Worm (Caenorhabditis elegans): ENCODE results near the gene M02D8.2.

DNA sequence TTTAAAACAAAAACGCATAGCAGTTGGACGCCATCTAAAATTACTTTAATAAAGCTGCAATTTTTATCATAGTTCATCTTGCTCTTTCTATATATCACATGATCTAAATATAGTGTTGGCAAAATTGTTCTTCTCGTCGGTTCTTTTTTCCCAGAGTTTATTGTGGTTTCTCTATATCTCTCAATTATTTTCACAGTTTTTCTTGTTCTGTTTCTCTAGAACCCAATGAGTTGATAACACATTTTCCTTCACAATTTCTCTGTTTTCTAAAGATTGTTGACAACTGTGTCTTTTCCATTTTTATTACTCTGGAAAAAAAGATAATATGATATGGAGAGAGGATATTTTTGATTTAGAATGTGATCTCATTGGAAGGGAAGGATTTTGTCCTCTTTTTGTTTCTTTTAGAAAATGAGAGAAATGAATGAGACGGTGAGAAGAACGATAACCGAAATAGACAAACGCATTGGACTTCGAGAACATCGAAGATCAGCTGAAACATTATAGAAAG, 14.9 kb downstream of the M02D8.2 start:
- no peak for TF ChIP-seq egl-27 (tag; optimal IDR thresholded peaks at IDR 0.05)
- no peak for TF ChIP-seq dsc-1 (tag; optimal IDR thresholded peaks at IDR 0.05)

All from whole organism, L1 larva.